Worm (Caenorhabditis elegans): Measurements from ENCODE around the gene bus-8B.

Gene bus-8B

DNA sequence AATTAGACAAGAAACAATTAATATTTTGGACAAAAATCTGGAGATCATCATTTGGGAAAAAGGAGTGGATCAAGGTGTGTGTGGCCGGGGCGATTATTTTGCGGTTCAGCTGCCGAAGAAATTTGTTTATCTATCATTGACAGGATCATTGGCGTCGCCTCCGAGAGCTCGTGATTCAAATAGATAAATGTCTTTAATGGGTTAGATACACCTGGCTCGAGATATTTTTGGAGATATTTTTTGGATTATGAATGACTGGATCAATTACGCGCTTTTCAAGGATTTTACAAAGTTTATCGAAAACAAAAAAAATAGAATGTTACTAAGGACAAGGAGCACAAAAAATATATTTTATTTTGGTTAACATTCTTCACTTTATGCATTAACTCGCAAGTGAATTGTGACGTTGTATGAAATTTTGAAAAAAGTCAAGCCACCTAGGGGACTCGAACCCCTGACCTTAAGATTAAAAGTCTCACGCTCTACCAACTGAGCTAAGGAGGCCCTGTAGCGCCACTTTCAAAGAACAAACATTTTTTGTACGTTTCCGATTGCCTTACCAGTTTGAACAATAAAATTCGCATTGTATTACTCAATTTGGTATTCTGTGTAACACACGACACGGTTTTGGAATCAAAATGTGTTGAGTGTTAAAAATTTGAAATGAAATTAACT is 42.2 kb upstream of the bus-8B start, which contains the start of gene C25F6.6:
C25F6.6 (minus strand) TSS at position 51 of the 675 bp plus-strand sequence.
- TF ChIP-seq attf-6 (GFP tag; IDR thresholded peaks at IDR 0.05), result 0 out of 2 replicates have a peak, but pooled peaks have one; percentile 17
- TF ChIP-seq ZK185.1 (tag; optimal IDR thresholded peaks at IDR 0.05; ENCODE audit: poor library complexity, severe bottlenecking), result peak; percentile 37
- TF ChIP-seq mxl-1 (tag; optimal IDR thresholded peaks at IDR 0.05), result peak; percentile 76
- peak; percentile 77; the same call in 1 of the 2 replicates for TF ChIP-seq dox-1 (GFP tag; IDR thresholded peaks at IDR 0.05)
- no peak for TF ChIP-seq F33H1.4 (GFP tag; IDR thresholded peaks at IDR 0.05)
- no peak for TF ChIP-seq B0035.1 (tag; optimal IDR thresholded peaks at IDR 0.05)
- peak; percentile 57; the same call in 1 of the 2 replicates for TF ChIP-seq egl-44 (GFP tag; IDR thresholded peaks at IDR 0.05)
- no peak for TF ChIP-seq ama-1 (optimal IDR thresholded peaks at IDR 0.05)
- TF ChIP-seq ama-1 (GFP tag; optimal IDR thresholded peaks at IDR 0.05), result peak in 1 of 2 experiments; percentile 58
- TF ChIP-seq F39B2.1 (GFP tag; IDR thresholded peaks at IDR 0.05), result no peak
- peak; percentile 66 for TF ChIP-seq rpc-1 (optimal IDR thresholded peaks at IDR 0.05)
- peak; percentile 90 for TF ChIP-seq rpc-1 (tag; optimal IDR thresholded peaks at IDR 0.05)
- TF ChIP-seq Y56A3A.18 (GFP tag; IDR thresholded peaks at IDR 0.05), result 0 out of 2 replicates have a peak, but pooled peaks have one; percentile 50
- peak; percentile 66 for TF ChIP-seq lsy-27 (tag; optimal IDR thresholded peaks at IDR 0.05; ENCODE audit: borderline replicate concordance, insufficient read depth)
- no peak for TF ChIP-seq xnd-1 (tag; optimal IDR thresholded peaks at IDR 0.05)
- 0 out of 2 replicates have a peak, but pooled peaks have one; percentile 7 for TF ChIP-seq mcd-1 (GFP tag; IDR thresholded peaks at IDR 0.05)
- peak; percentile 90 for TF ChIP-seq him-1 (tag; optimal IDR thresholded peaks at IDR 0.05)
- peak; percentile 55 for TF ChIP-seq die-1 (tag; optimal IDR thresholded peaks at IDR 0.05)
- TF ChIP-seq ztf-18 (tag; optimal IDR thresholded peaks at IDR 0.05), result peak; percentile 43
- TF ChIP-seq pbrm-1 (GFP tag; IDR thresholded peaks at IDR 0.05), result peak; percentile 83
- TF ChIP-seq F23B12.7 (tag; optimal IDR thresholded peaks at IDR 0.05; ENCODE audit: insufficient read depth), result peak; percentile 64
- peak; percentile 28 for TF ChIP-seq attf-5 (GFP tag; optimal IDR thresholded peaks at IDR 0.05)
- TF ChIP-seq mes-4 (tag; optimal IDR thresholded peaks at IDR 0.05), result no peak
- peak; percentile 37 for TF ChIP-seq sptf-2 (GFP tag; optimal IDR thresholded peaks at IDR 0.05)
- TF ChIP-seq lin-26 (GFP tag; IDR thresholded peaks at IDR 0.05), result peak; percentile 91
- TF ChIP-seq snpc-4 (GFP tag; optimal IDR thresholded peaks at IDR 0.05), result peak; percentile 66
- TF ChIP-seq snpc-4 (tag; optimal IDR thresholded peaks at IDR 0.05), result peak in 3 of 4 experiments; percentile 9 to 78 (median 17)
- no peak for TF ChIP-seq lir-1 (GFP tag; conservative IDR thresholded peaks at IDR 0.05)
- peak; percentile 80 for TF ChIP-seq B0261.1 (tag; optimal IDR thresholded peaks at IDR 0.05)
- peak; percentile 65 for TF ChIP-seq snpc-3.4 (tag; optimal IDR thresholded peaks at IDR 0.05)
- peak; percentile 23 for TF ChIP-seq nhr-80 (tag; optimal IDR thresholded peaks at IDR 0.05)
- TF ChIP-seq tbp1 (GFP tag; optimal IDR thresholded peaks at IDR 0.05), result peak; percentile 91
- TF ChIP-seq ceh-40 (GFP tag; IDR thresholded peaks at IDR 0.05), result 0 out of 2 replicates have a peak, but pooled peaks have one; percentile 23
- peak; percentile 74 for TF ChIP-seq snpc-1.3 (tag; optimal IDR thresholded peaks at IDR 0.05; ENCODE audit: insufficient read depth)
- peak; percentile 46 for TF ChIP-seq nhr-90 (tag; optimal IDR thresholded peaks at IDR 0.05)
- TF ChIP-seq rcor-1 (GFP tag; IDR thresholded peaks at IDR 0.05), result peak; percentile 71; the same call in 1 of the 2 replicates
- TF ChIP-seq dpff-1 (tag; optimal IDR thresholded peaks at IDR 0.05), result no peak
- peak in 1 of 2 experiments; percentile 59 for TF ChIP-seq rec-8 (tag; optimal IDR thresholded peaks at IDR 0.05)
- TF ChIP-seq T07F8.4 (tag; optimal IDR thresholded peaks at IDR 0.05), result peak; percentile 8
- TF ChIP-seq nhr-27 (tag; optimal IDR thresholded peaks at IDR 0.05), result no peak
- TF ChIP-seq chd-7 (tag; optimal IDR thresholded peaks at IDR 0.05), result no peak
- TF ChIP-seq ztf-25 (GFP tag; IDR thresholded peaks at IDR 0.05), result 0 out of 2 replicates have a peak, but pooled peaks have one; percentile 7

All from whole organism, young adult.